Fruit fly (Drosophila melanogaster): ENCODE data around the gene Eig71Ef.
A peak's percentile ranks its signal among the peaks of the same experiment; 100 is the strongest.

Gene Eig71Ef

dm6 chr3L:15697916-15698315, 40.7 kb upstream of the Eig71Ef start:
- TF ChIP-seq Hnf4 (GFP tag; optimal IDR thresholded peaks at IDR 0.05) (no peak), Dif (GFP tag; optimal IDR thresholded peaks at IDR 0.05; ENCODE audit: partially characterized antibody) (no peak), lola (GFP tag; optimal IDR thresholded peaks at IDR 0.05) (no peak), tai (GFP tag; optimal IDR thresholded peaks at IDR 0.05) (no peak), Dfd (GFP tag; optimal IDR thresholded peaks at IDR 0.05) (peak; percentile 94)

dm6 chr3L:15695195-15695594, 38.0 kb upstream of the Eig71Ef start:
- TF ChIP-seq dsf (GFP tag; optimal IDR thresholded peaks at IDR 0.05; ENCODE audit: borderline replicate concordance) (no peak), Myc (optimal IDR thresholded peaks at IDR 0.05) (no peak), Abd-B (GFP tag; optimal IDR thresholded peaks at IDR 0.05) (no peak), sage (GFP tag; optimal IDR thresholded peaks at IDR 0.05) (no peak), HLH106 (tag; optimal IDR thresholded peaks at IDR 0.05) (no peak), rgr (GFP tag; optimal IDR thresholded peaks at IDR 0.05) (no peak)

- TF ChIP-seq dsf (GFP tag; optimal IDR thresholded peaks at IDR 0.05; ENCODE audit: borderline replicate concordance), result no peak
- TF ChIP-seq tai (GFP tag; optimal IDR thresholded peaks at IDR 0.05), result no peak
- TF ChIP-seq OdsH (GFP tag; optimal IDR thresholded peaks at IDR 0.05), result peak; percentile 18
Measured at dm6 chr3L:15694406-15694805, 37.2 kb upstream of the Eig71Ef start.

- TF ChIP-seq psq (GFP tag; optimal IDR thresholded peaks at IDR 0.05) (peak; percentile 28), Sp1 (GFP tag; optimal IDR thresholded peaks at IDR 0.05) (no peak)
Measured at dm6 chr3L:15692794-15693532, 35.8 kb upstream of the Eig71Ef start.

dm6 chr3L:15692388-15692787, 35.2 kb upstream of the Eig71Ef start:
- TF ChIP-seq sv (GFP tag; optimal IDR thresholded peaks at IDR 0.05), result no peak
- no peak for TF ChIP-seq Abd-B (GFP tag; optimal IDR thresholded peaks at IDR 0.05)
- TF ChIP-seq brk (GFP tag; optimal IDR thresholded peaks at IDR 0.05), result no peak
- no peak for TF ChIP-seq GATAd (GFP tag; optimal IDR thresholded peaks at IDR 0.05)
- TF ChIP-seq CrebA (GFP tag; optimal IDR thresholded peaks at IDR 0.05; ENCODE audit: borderline replicate concordance), result no peak
- TF ChIP-seq Hr78 (GFP tag; optimal IDR thresholded peaks at IDR 0.05), result no peak
- TF ChIP-seq Jra (GFP tag; optimal IDR thresholded peaks at IDR 0.05), result no peak
- TF ChIP-seq sage (GFP tag; optimal IDR thresholded peaks at IDR 0.05), result no peak
- no peak for TF ChIP-seq pan (optimal IDR thresholded peaks at IDR 0.05)
- no peak for TF ChIP-seq ey (GFP tag; optimal IDR thresholded peaks at IDR 0.05)
- no peak for TF ChIP-seq rgr (GFP tag; optimal IDR thresholded peaks at IDR 0.05)
- TF ChIP-seq fru (GFP tag; optimal IDR thresholded peaks at IDR 0.05), result no peak
- no peak for TF ChIP-seq dmrt93B (GFP tag; optimal IDR thresholded peaks at IDR 0.05)

DNA sequence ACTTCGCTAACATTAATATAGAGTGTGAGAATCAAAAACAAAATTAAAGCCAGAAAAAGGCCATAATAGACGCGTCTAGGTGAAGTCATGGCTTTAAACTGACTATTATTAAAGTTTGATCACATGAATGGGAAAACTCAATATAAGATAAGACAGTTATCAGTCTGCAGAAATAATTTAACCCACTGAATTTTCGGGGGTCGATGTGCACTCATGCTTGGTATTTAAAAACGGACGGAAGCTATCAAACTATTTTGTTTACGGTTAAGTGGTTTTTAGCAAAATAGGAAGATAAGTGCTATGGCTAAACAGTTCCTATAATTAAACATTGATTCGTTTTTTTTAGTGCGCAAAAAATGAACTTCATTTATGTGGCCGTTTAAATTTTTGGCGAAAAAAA, 34.8 kb upstream of the Eig71Ef start, which contains the start of gene CG34451:
CG34451 (minus strand) TSS at position 101 of the 400 bp plus-strand sequence.
- TF ChIP-seq psq (GFP tag; optimal IDR thresholded peaks at IDR 0.05), result no peak
- TF ChIP-seq Dif (GFP tag; optimal IDR thresholded peaks at IDR 0.05; ENCODE audit: partially characterized antibody), result no peak
- no peak for TF ChIP-seq sage (GFP tag; optimal IDR thresholded peaks at IDR 0.05)
- no peak for TF ChIP-seq rgr (GFP tag; optimal IDR thresholded peaks at IDR 0.05)
- TF ChIP-seq OdsH (GFP tag; optimal IDR thresholded peaks at IDR 0.05), result no peak
- TF ChIP-seq dsf (GFP tag; optimal IDR thresholded peaks at IDR 0.05; ENCODE audit: borderline replicate concordance), result no peak
- TF ChIP-seq Sp1 (GFP tag; optimal IDR thresholded peaks at IDR 0.05), result no peak
- no peak for TF ChIP-seq pan (optimal IDR thresholded peaks at IDR 0.05)
- no peak for TF ChIP-seq Dfd (GFP tag; optimal IDR thresholded peaks at IDR 0.05)

DNA sequence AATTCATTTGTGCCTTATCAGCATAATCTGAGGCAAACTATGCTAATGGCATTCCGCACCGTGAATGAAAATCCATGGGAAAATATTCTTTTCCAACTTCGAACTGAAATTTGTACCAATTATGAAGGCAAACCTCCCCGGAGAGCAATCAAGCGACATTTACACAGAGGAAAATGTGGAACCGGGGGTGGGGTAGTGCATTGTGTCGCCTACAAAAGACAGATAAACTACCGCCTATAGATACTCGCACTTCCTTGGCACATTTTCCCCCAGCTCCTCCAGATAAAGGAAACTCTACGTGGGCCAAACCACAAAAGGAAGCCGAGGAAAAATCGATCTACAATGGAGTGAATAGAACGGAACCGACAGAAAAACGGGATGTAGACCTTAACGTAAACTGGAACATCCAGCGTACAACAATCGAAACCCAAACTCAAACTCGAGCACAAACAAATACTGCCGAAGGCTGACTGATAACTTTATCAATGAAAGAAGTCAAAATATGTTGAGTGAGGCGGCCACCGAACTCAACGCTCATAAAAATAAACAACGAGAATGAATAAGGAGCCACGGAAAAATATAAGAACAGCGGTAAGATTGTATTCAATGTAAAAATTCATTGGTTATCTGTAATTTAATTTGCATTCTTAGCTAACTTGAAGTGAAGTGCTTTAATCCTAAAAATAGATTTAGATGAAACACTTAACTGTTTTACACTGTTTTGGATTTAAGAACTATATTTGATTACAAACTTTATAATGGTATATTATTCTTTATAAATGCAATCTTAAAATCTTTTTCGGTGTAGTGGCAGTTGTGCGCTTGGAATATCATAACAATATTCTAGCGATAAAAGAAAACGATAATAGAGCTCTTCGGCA, 33.8 kb upstream of the Eig71Ef start:
- TF ChIP-seq Mio (GFP tag; optimal IDR thresholded peaks at IDR 0.05) (no peak), Hr83 (GFP tag; optimal IDR thresholded peaks at IDR 0.05; ENCODE audit: poor library complexity, severe bottlenecking) (no peak), lola (GFP tag; optimal IDR thresholded peaks at IDR 0.05) (no peak), OdsH (GFP tag; optimal IDR thresholded peaks at IDR 0.05) (no peak), CrebA (GFP tag; optimal IDR thresholded peaks at IDR 0.05; ENCODE audit: borderline replicate concordance) (no peak), brk (GFP tag; optimal IDR thresholded peaks at IDR 0.05) (no peak), Myc (optimal IDR thresholded peaks at IDR 0.05) (no peak), fru (GFP tag; optimal IDR thresholded peaks at IDR 0.05) (peak; percentile 13), Dfd (GFP tag; optimal IDR thresholded peaks at IDR 0.05) (no peak), h (GFP tag; optimal IDR thresholded peaks at IDR 0.05) (no peak), Dif (GFP tag; optimal IDR thresholded peaks at IDR 0.05; ENCODE audit: partially characterized antibody) (no peak), dmrt93B (GFP tag; optimal IDR thresholded peaks at IDR 0.05) (no peak), psq (GFP tag; optimal IDR thresholded peaks at IDR 0.05) (no peak), Sp1 (GFP tag; optimal IDR thresholded peaks at IDR 0.05) (no peak), Vsx2 (GFP tag; optimal IDR thresholded peaks at IDR 0.05; ENCODE audit: partially characterized antibody) (no peak), Abd-B (GFP tag; optimal IDR thresholded peaks at IDR 0.05) (no peak), pan (optimal IDR thresholded peaks at IDR 0.05) (no peak), tai (GFP tag; optimal IDR thresholded peaks at IDR 0.05) (no peak), CG32264 (GFP tag; optimal IDR thresholded peaks at IDR 0.05) (no peak), sv (GFP tag; optimal IDR thresholded peaks at IDR 0.05) (no peak), sage (GFP tag; optimal IDR thresholded peaks at IDR 0.05) (no peak), dl (GFP tag; optimal IDR thresholded peaks at IDR 0.05; ENCODE audit: insufficient read depth in 1 of 2, partially characterized antibody in 2 of 2) (no peak), ey (GFP tag; optimal IDR thresholded peaks at IDR 0.05) (no peak), Jra (GFP tag; optimal IDR thresholded peaks at IDR 0.05) (no peak), HLH106 (tag; optimal IDR thresholded peaks at IDR 0.05) (peak; percentile 15)

All from whole organism, wandering third instar larva.